Worm (Caenorhabditis elegans) whole organism, young adult: ENCODE data around the gene F55C12.2.

ENCODE experiments used
- B0261.1 ChIP-seq: sonication (generic microtip); optimal IDR thresholded peaks from 2 replicates; lab custom pipeline; 2016; ENCODE audit warnings: mild to moderate bottlenecking, missing genetic modification characterization, moderate library complexity, missing compliant biosample characterization
- C17E4.6 ChIP-seq: fragments of 200-800 bp; sonication (Bioruptor generic); IDR thresholded peaks from 2 replicates; pipeline ENCODE4 v1.3.6; 2022; ENCODE audit warnings: missing genetic modification reagents, missing genetic modification characterization, missing compliant biosample characterization
- F10E7.11 ChIP-seq: sonication (generic microtip); optimal IDR thresholded peaks from 2 replicates; lab custom pipeline; 2017; ENCODE audit warnings: mild to moderate bottlenecking, missing genetic modification characterization, moderate library complexity, missing compliant biosample characterization
- F37B4.10 ChIP-seq: fragments of 200-800 bp; sonication (Bioruptor generic); IDR thresholded peaks from 2 replicates; pipeline ENCODE4 v1.3.6; 2022; ENCODE audit warnings: missing genetic modification characterization, missing compliant biosample characterization
- ZK185.1 ChIP-seq: sonication (generic microtip); optimal IDR thresholded peaks from 2 replicates; lab custom pipeline; 2016; ENCODE audit warnings: mild to moderate bottlenecking, missing genetic modification characterization, missing compliant biosample characterization; ENCODE audit not compliant: poor library complexity, severe bottlenecking
- ama-1 ChIP-seq, 3 experiments: fragments of 150-350 bp in 1 of 3; sonication (generic microtip) in 2 of 3; optimal IDR thresholded peaks; 2 replicates each; lab custom pipeline; 2014 to 2018; ENCODE audit warnings: missing biosample characterization in 2 of 3, missing genetic modification characterization in 2 of 3, missing genetic modification reagents in 2 of 3
- ccch-3 ChIP-seq: fragments of 200-800 bp; sonication (Bioruptor generic); optimal IDR thresholded peaks from 2 replicates; lab custom pipeline; 2018; ENCODE audit warnings: mild to moderate bottlenecking, missing genetic modification characterization, missing compliant biosample characterization
- cebp-1 ChIP-seq, 2 experiments: fragments of 200-800 bp in 1 of 2; sonication (Bioruptor generic) in 1 of 2; sonication (generic microtip) in 1 of 2; IDR thresholded peaks in 1 of 2; optimal IDR thresholded peaks in 1 of 2; 2 replicates each; pipeline versions ENCODE4 v1.3.6 to Lab custom; 2017 to 2022; ENCODE audit warnings: missing compliant biosample characterization in 2 of 2, missing genetic modification characterization in 2 of 2, mild to moderate bottlenecking in 1 of 2, missing genetic modification reagents in 1 of 2, moderate library complexity in 1 of 2
- dpl-1 ChIP-seq: fragments of 150-350 bp; optimal IDR thresholded peaks from 2 replicates; lab custom pipeline; 2014; ENCODE audit warnings: missing biosample characterization, missing genetic modification reagents, missing genetic modification characterization
- efl-1 ChIP-seq: fragments of 150-350 bp; optimal IDR thresholded peaks from 2 replicates; lab custom pipeline; 2014; ENCODE audit warnings: missing biosample characterization, missing genetic modification reagents, missing genetic modification characterization
- fkh-3 ChIP-seq: sonication (generic microtip); optimal IDR thresholded peaks from 2 replicates; lab custom pipeline; 2016; ENCODE audit warnings: mild to moderate bottlenecking, missing genetic modification characterization, missing compliant biosample characterization
- lin-35 ChIP-seq, 3 experiments: fragments of 150-350 bp in 2 of 3; sonication (generic microtip) in 1 of 3; optimal IDR thresholded peaks; 2 replicates each; lab custom pipeline; 2014 to 2018; ENCODE audit warnings: missing biosample characterization in 3 of 3, missing genetic modification characterization in 3 of 3, missing genetic modification reagents in 3 of 3
- lin-40 ChIP-seq: sonication (generic microtip); optimal IDR thresholded peaks from 2 replicates; lab custom pipeline; 2016; ENCODE audit warnings: missing genetic modification characterization, mild to moderate bottlenecking, missing compliant biosample characterization, missing genotype, missing genetic modification reagents
- ztf-22 ChIP-seq: fragments of 200-800 bp; sonication (Bioruptor generic); optimal IDR thresholded peaks from 2 replicates; lab custom pipeline; 2018; ENCODE audit warnings: mild to moderate bottlenecking, missing genetic modification characterization, moderate library complexity, missing compliant biosample characterization

DNA sequence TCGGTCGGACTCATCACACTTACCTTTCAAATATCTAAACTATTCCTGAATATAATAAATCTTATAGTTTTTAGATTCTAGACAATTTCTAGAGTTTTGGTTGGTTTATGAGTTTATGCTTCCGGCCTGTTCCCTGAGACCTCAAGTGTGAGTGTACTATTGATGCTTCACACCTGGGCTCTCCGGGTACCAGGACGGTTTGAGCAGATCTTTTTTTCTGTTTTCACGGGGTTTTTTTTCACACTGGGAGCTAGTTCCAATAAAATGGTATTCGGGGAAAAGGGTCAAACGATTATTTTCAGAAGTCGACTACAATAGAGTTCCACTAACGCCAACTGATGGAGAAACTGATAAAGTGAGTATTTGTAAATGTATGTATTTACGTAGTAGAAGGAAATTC, 25.5 kb downstream of the F55C12.2 start:
- TF ChIP-seq F10E7.11 (tag; lab: Kevin White, UChicago) (no peak), lin-35 (GFP tag; optimal IDR thresholded peaks at IDR 0.05; lab: Kevin White, UChicago) (no peak), ztf-22 (no peak), ccch-3 (GFP tag; lab: Kevin White, UChicago) (no peak), efl-1 (GFP tag; lab: Kevin White, UChicago) (no peak), F37B4.10 (GFP tag; lab: Robert Waterston, UW) (no peak), ZK185.1 (tag; lab: Kevin White, UChicago) (no peak), fkh-3 (tag; lab: Kevin White, UChicago) (no peak), lin-40 (tag; lab: Kevin White, UChicago) (no peak), cebp-1 (GFP tag; IDR thresholded peaks at IDR 0.05; lab: Robert Waterston, UW) (no peak), cebp-1 (tag; optimal IDR thresholded peaks at IDR 0.05; lab: Kevin White, UChicago) (no peak), ama-1 (optimal IDR thresholded peaks at IDR 0.05; lab: Kevin White, UChicago) (no peak), ama-1 (GFP tag; optimal IDR thresholded peaks at IDR 0.05; lab: Kevin White, UChicago) (no peak), C17E4.6 (GFP tag; lab: Robert Waterston, UW) (no peak), B0261.1 (tag; lab: Kevin White, UChicago) (no peak), dpl-1 (GFP tag; lab: Kevin White, UChicago) (no peak)
